Worm (Caenorhabditis elegans): ENCODE data around the gene bca-2.

- no peak for TF ChIP-seq ceh-31 (tag; optimal IDR thresholded peaks at IDR 0.05)
- no peak for TF ChIP-seq che-1 (tag; optimal IDR thresholded peaks at IDR 0.05)
- no peak for TF ChIP-seq rnt-1 (tag; optimal IDR thresholded peaks at IDR 0.05)
- no peak for TF ChIP-seq elt-2 (tag; optimal IDR thresholded peaks at IDR 0.05)
- no peak for TF ChIP-seq pqm-1 (tag; optimal IDR thresholded peaks at IDR 0.05)
- no peak for TF ChIP-seq gmeb-2 (tag; optimal IDR thresholded peaks at IDR 0.05)
Measured at ce11 chrIV:17088849-17089248, 11.2 kb downstream of the bca-2 start, which contains the start of gene Y116A8C.43.
